Worm (Caenorhabditis elegans): ENCODE data around the gene C06A1.6.

The C06A1.6 gene

ce11 chrII:10541923-10542486 is 22.5 kb downstream of the C06A1.6 start, which contains the start of gene pro-1 (continued):
- no peak for TF ChIP-seq lir-3 (tag; optimal IDR thresholded peaks at IDR 0.05)
- TF ChIP-seq zip-2 (tag; optimal IDR thresholded peaks at IDR 0.05), result peak; percentile 61
- no peak for TF ChIP-seq skn-1 (tag; optimal IDR thresholded peaks at IDR 0.05)
- no peak for TF ChIP-seq ztf-11 (tag; optimal IDR thresholded peaks at IDR 0.05)
- peak; percentile 75; the same call in 1 of the 2 replicates for TF ChIP-seq dmd-9 (GFP tag; IDR thresholded peaks at IDR 0.05)
- no peak for TF ChIP-seq egl-27 (tag; optimal IDR thresholded peaks at IDR 0.05)
- TF ChIP-seq duxl-1 (tag; optimal IDR thresholded peaks at IDR 0.05; ENCODE audit: poor library complexity), result peak; percentile 83
- TF ChIP-seq lim-7 (GFP tag; IDR thresholded peaks at IDR 0.05), result peak; percentile 70; the same call in 1 of the 2 replicates
- no peak for TF ChIP-seq mxl-3 (GFP tag; optimal IDR thresholded peaks at IDR 0.05)
- peak; percentile 47 to 91 for TF ChIP-seq lsy-2 (tag; optimal IDR thresholded peaks at IDR 0.05)
- TF ChIP-seq daf-16 (GFP tag; optimal IDR thresholded peaks at IDR 0.05), result peak in 1 of 2 experiments; percentile 37
- TF ChIP-seq daf-16 (tag; optimal IDR thresholded peaks at IDR 0.05), result peak; percentile 87
- no peak for TF ChIP-seq aly-2 (tag; optimal IDR thresholded peaks at IDR 0.05)
- peak; percentile 34 for TF ChIP-seq jun-1 (tag; optimal IDR thresholded peaks at IDR 0.05)
- TF ChIP-seq nhr-6 (tag; optimal IDR thresholded peaks at IDR 0.05), result peak; percentile 76
- TF ChIP-seq spr-3 (GFP tag; optimal IDR thresholded peaks at IDR 0.05), result peak; percentile 48
- TF ChIP-seq ceh-44 (GFP tag; IDR thresholded peaks at IDR 0.05), result no peak
- TF ChIP-seq daf-8 (GFP tag; IDR thresholded peaks at IDR 0.05), result no peak
- TF ChIP-seq lin-38 (GFP tag; IDR thresholded peaks at IDR 0.05), result peak; percentile 84
- TF ChIP-seq zag-1 (tag; optimal IDR thresholded peaks at IDR 0.05), result no peak
- peak; percentile 12 for TF ChIP-seq gei-8 (GFP tag; optimal IDR thresholded peaks at IDR 0.05)
- TF ChIP-seq mdt-29 (GFP tag; IDR thresholded peaks at IDR 0.05), result peak; percentile 89
- TF ChIP-seq zfp-2 (tag; optimal IDR thresholded peaks at IDR 0.05), result no peak
- TF ChIP-seq Y48G9A.11 (GFP tag; IDR thresholded peaks at IDR 0.05), result peak; percentile 56; the same call in 1 of the 2 replicates
- TF ChIP-seq Y75B8A.6 (GFP tag; IDR thresholded peaks at IDR 0.05), result peak; percentile 45; the same call in 1 of the 2 replicates
- peak; percentile 72; the same call in 1 of the 2 replicates for TF ChIP-seq tag-97 (GFP tag; IDR thresholded peaks at IDR 0.05)
- TF ChIP-seq D1046.2 (GFP tag; IDR thresholded peaks at IDR 0.05), result peak; percentile 89; the same call in 1 of the 2 replicates
- TF ChIP-seq lin-39 (tag; optimal IDR thresholded peaks at IDR 0.05), result no peak
- peak; percentile 72 for TF ChIP-seq lin-1 (GFP tag; IDR thresholded peaks at IDR 0.05)
- TF ChIP-seq aha-1 (tag), result no peak
- TF ChIP-seq nhr-111 (GFP tag; optimal IDR thresholded peaks at IDR 0.05), result peak; percentile 79
- TF ChIP-seq dmd-6 (GFP tag; IDR thresholded peaks at IDR 0.05), result peak; percentile 54
- peak; percentile 68; the same call in 1 of the 2 replicates for TF ChIP-seq ZK337.2 (GFP tag; IDR thresholded peaks at IDR 0.05)
- TF ChIP-seq F10B5.3 (tag; optimal IDR thresholded peaks at IDR 0.05), result no peak
- peak; percentile 66 for TF ChIP-seq F37D6.2 (tag; optimal IDR thresholded peaks at IDR 0.05)
- TF ChIP-seq nhr-42 (GFP tag; IDR thresholded peaks at IDR 0.05), result peak; percentile 78
- TF ChIP-seq nhr-41 (GFP tag; IDR thresholded peaks at IDR 0.05), result peak; percentile 66; the same call in 1 of the 2 replicates
- no peak for TF ChIP-seq fkh-10 (GFP tag; optimal IDR thresholded peaks at IDR 0.05)
- peak; percentile 90 for TF ChIP-seq dve-1 (tag; optimal IDR thresholded peaks at IDR 0.05; ENCODE audit: insufficient read depth)
- TF ChIP-seq nhr-76 (tag; optimal IDR thresholded peaks at IDR 0.05), result no peak

- TF ChIP-seq skn-1 (tag; optimal IDR thresholded peaks at IDR 0.05) (no peak), mdt-29 (GFP tag; IDR thresholded peaks at IDR 0.05) (no peak), lin-38 (GFP tag; IDR thresholded peaks at IDR 0.05) (peak; percentile 31; the same call in 1 of the 2 replicates), ces-1 (GFP tag; optimal IDR thresholded peaks at IDR 0.05) (no peak)
These were observed 25.2 kb downstream of the C06A1.6 start, which contains the start of gene R166.3 for ce11 chrII:10539232-10539631. R166.3 (minus strand) TSS chrII:10539332.
